Worm (Caenorhabditis elegans) whole organism, L3 larva: ENCODE data around the gene Y41G9A.5.
A peak's percentile ranks its signal among the peaks of the same experiment; 100 is the strongest.

Source experiments
- elt-1 ChIP-seq: fragments of 150-350 bp; optimal IDR thresholded peaks from 2 replicates; lab custom pipeline; 2014; ENCODE audit warnings: missing biosample characterization, missing genetic modification characterization
- pqm-1 ChIP-seq: fragments of 150-350 bp; optimal IDR thresholded peaks from 2 replicates; lab custom pipeline; 2017; ENCODE audit warnings: missing biosample characterization, missing genetic modification characterization, inconsistent platforms

- TF ChIP-seq elt-1 (no peak), pqm-1 (peak; percentile 35)
Measured at ce11 chrX:2903715-2904419, 42.6 kb upstream of the Y41G9A.5 start.
